Worm (Caenorhabditis elegans) whole organism, L4 larva: ENCODE results near the gene mut-7.

Source experiments
- F26F4.8 ChIP-seq: fragments of 200-800 bp; sonication (Bioruptor generic); conservative IDR thresholded peaks from 2 replicates; pipeline ENCODE4 v1.3.6; 2022; ENCODE audit warnings: missing genetic modification characterization, missing compliant biosample characterization
- T20F7.1 ChIP-seq: fragments of 200-800 bp; sonication (Bioruptor generic); optimal IDR thresholded peaks from 2 replicates; lab custom pipeline; 2018; ENCODE audit warnings: mild to moderate bottlenecking, missing genetic modification characterization, missing compliant biosample characterization
- Y105C5A.15 ChIP-seq: fragments of 200-800 bp; sonication (Bioruptor generic); IDR thresholded peaks from 2 replicates; pipeline ENCODE4 v1.3.6; 2022; ENCODE audit warnings: missing genetic modification characterization, missing compliant biosample characterization
- Y48G9A.11 ChIP-seq: fragments of 200-800 bp; sonication (Bioruptor generic); IDR thresholded peaks from 2 replicates; pipeline ENCODE4 v1.3.6; 2022; ENCODE audit warnings: missing genetic modification reagents, missing genetic modification characterization, missing compliant biosample characterization
- Y75B8A.6 ChIP-seq: fragments of 200-800 bp; sonication (Bioruptor generic); IDR thresholded peaks from 2 replicates; pipeline ENCODE4 v1.3.6; 2022; ENCODE audit warnings: missing genetic modification reagents, missing genetic modification characterization, missing compliant biosample characterization
- ZK546.5 ChIP-seq, 2 experiments: sonication (generic microtip); optimal IDR thresholded peaks; 2 replicates each; lab custom pipeline; 2017; ENCODE audit warnings: missing biosample characterization in 2 of 2, missing genetic modification characterization in 2 of 2
- aly-2 ChIP-seq: sonication (generic microtip); optimal IDR thresholded peaks from 2 replicates; lab custom pipeline; 2018; ENCODE audit warnings: missing biosample characterization, missing genetic modification characterization
- attf-4 ChIP-seq: sonication (generic microtip); optimal IDR thresholded peaks from 3 replicates; lab custom pipeline; 2017; ENCODE audit warnings: missing biosample characterization, missing genetic modification characterization
- ceh-28 ChIP-seq: fragments of 150-350 bp; optimal IDR thresholded peaks from 2 replicates; lab custom pipeline; 2014; ENCODE audit warnings: missing biosample characterization, missing genetic modification reagents, missing genetic modification characterization
- ceh-44 ChIP-seq: fragments of 200-800 bp; sonication (Bioruptor generic); IDR thresholded peaks from 2 replicates; pipeline ENCODE4 v1.3.6; 2022; ENCODE audit warnings: missing genetic modification reagents, missing genetic modification characterization, missing compliant biosample characterization
- ces-1 ChIP-seq: fragments of 150-350 bp; sonication (generic microtip); optimal IDR thresholded peaks from 4 replicates; lab custom pipeline; 2014; ENCODE audit warnings: missing biosample characterization, missing genetic modification reagents, missing genetic modification characterization
- cey-2 ChIP-seq: sonication (generic microtip); optimal IDR thresholded peaks from 3 replicates; lab custom pipeline; 2017; ENCODE audit warnings: missing genetic modification characterization, mild to moderate bottlenecking, missing compliant biosample characterization, antibody characterized with exemption, borderline replicate concordance; ENCODE audit not compliant: insufficient read depth
- ctbp-1 ChIP-seq: fragments of 200-800 bp; sonication (Bioruptor generic); IDR thresholded peaks from 2 replicates; pipeline ENCODE4 v1.3.6; 2022; ENCODE audit warnings: missing genetic modification reagents, missing genetic modification characterization, missing compliant biosample characterization
- daf-16 ChIP-seq, 3 experiments: sonication (generic microtip); optimal IDR thresholded peaks; 2 replicates each; lab custom pipeline; 2016 to 2017; ENCODE audit warnings: missing genetic modification characterization in 3 of 3, missing genetic modification reagents in 3 of 3, mild to moderate bottlenecking in 2 of 3, missing compliant biosample characterization in 2 of 3, missing biosample characterization in 1 of 3, moderate library complexity in 1 of 3
- daf-19 ChIP-seq: fragments of 200-800 bp; sonication (Bioruptor generic); conservative IDR thresholded peaks from 2 replicates; pipeline ENCODE4 v1.3.6; 2022; ENCODE audit warnings: missing genetic modification characterization, missing compliant biosample characterization
- daf-8 ChIP-seq: fragments of 200-800 bp; sonication (Bioruptor generic); IDR thresholded peaks from 2 replicates; pipeline ENCODE4 v1.3.6; 2022; ENCODE audit warnings: missing genetic modification characterization, missing compliant biosample characterization
- dve-1 ChIP-seq: sonication (generic microtip); optimal IDR thresholded peaks from 2 replicates; lab custom pipeline; 2017; ENCODE audit warnings: antibody characterized with exemption, mild to moderate bottlenecking, missing genetic modification characterization, missing compliant biosample characterization; ENCODE audit not compliant: insufficient read depth
- fos-1 ChIP-seq: fragments of 150-350 bp; optimal IDR thresholded peaks from 2 replicates; lab custom pipeline; 2014; ENCODE audit warnings: missing biosample characterization, missing genetic modification characterization
- gei-8 ChIP-seq: fragments of 200-800 bp; sonication (Bioruptor generic); optimal IDR thresholded peaks from 2 replicates; lab custom pipeline; 2018; ENCODE audit warnings: mild to moderate bottlenecking, missing genetic modification characterization, missing compliant biosample characterization
- hif-1 ChIP-seq, 2 experiments: sonication (generic microtip); optimal IDR thresholded peaks; 2 replicates each; lab custom pipeline; 2016 to 2017; ENCODE audit warnings: missing compliant biosample characterization in 2 of 2, missing genetic modification characterization in 2 of 2, missing genetic modification reagents in 2 of 2, missing genotype in 2 of 2, mild to moderate bottlenecking in 1 of 2
- hlh-11 ChIP-seq: fragments of 200-800 bp; sonication (Bioruptor generic); optimal IDR thresholded peaks from 2 replicates; lab custom pipeline; 2018; ENCODE audit warnings: mild to moderate bottlenecking, missing genetic modification characterization, missing compliant biosample characterization
- hmg-1.1 ChIP-seq: fragments of 200-800 bp; sonication (Bioruptor generic); IDR thresholded peaks from 2 replicates; pipeline ENCODE4 v1.3.6; 2022; ENCODE audit warnings: missing genetic modification reagents, missing genetic modification characterization, missing compliant biosample characterization
- lim-7 ChIP-seq: fragments of 200-800 bp; sonication (Bioruptor generic); IDR thresholded peaks from 2 replicates; pipeline ENCODE4 v1.3.6; 2022; ENCODE audit warnings: missing genetic modification characterization, missing compliant biosample characterization
- lin-13 ChIP-seq: fragments of 150-350 bp; optimal IDR thresholded peaks from 2 replicates; lab custom pipeline; 2014; ENCODE audit warnings: missing biosample characterization, missing genetic modification reagents, missing genetic modification characterization
- lin-38 ChIP-seq: fragments of 200-800 bp; sonication (Bioruptor generic); IDR thresholded peaks from 2 replicates; pipeline ENCODE4 v1.3.6; 2022; ENCODE audit warnings: missing genetic modification reagents, missing genetic modification characterization, missing compliant biosample characterization
- mdt-29 ChIP-seq: fragments of 200-800 bp; sonication (Bioruptor generic); IDR thresholded peaks from 2 replicates; pipeline ENCODE4 v1.3.6; 2022; ENCODE audit warnings: missing genetic modification reagents, missing genetic modification characterization, missing compliant biosample characterization
- mep-1 ChIP-seq: fragments of 150-350 bp; sonication (generic microtip); optimal IDR thresholded peaks from 3 replicates; lab custom pipeline; 2014; ENCODE audit warnings: missing biosample characterization, missing genetic modification characterization
- mes-2 ChIP-seq: sonication (generic microtip); optimal IDR thresholded peaks from 2 replicates; lab custom pipeline; 2016; ENCODE audit warnings: missing genotype, mild to moderate bottlenecking, missing genetic modification characterization, missing compliant biosample characterization; ENCODE audit not compliant: poor library complexity, severe bottlenecking
- mxl-2 ChIP-seq: fragments of 200-800 bp; sonication (Bioruptor generic); conservative IDR thresholded peaks from 2 replicates; pipeline ENCODE4 v1.3.6; 2022; ENCODE audit warnings: missing genetic modification reagents, missing genetic modification characterization, missing compliant biosample characterization
- nhr-10 ChIP-seq: fragments of 150-350 bp; optimal IDR thresholded peaks from 2 replicates; lab custom pipeline; 2014; ENCODE audit warnings: missing biosample characterization, missing genetic modification characterization
- nhr-111 ChIP-seq: fragments of 200-800 bp; sonication (Bioruptor generic); optimal IDR thresholded peaks from 2 replicates; lab custom pipeline; 2018; ENCODE audit warnings: mild to moderate bottlenecking, missing genetic modification characterization, missing compliant biosample characterization
- nhr-28 ChIP-seq: fragments of 150-350 bp; optimal IDR thresholded peaks from 2 replicates; lab custom pipeline; 2014; ENCODE audit warnings: missing biosample characterization, missing genetic modification characterization
- nhr-48 ChIP-seq: sonication (generic microtip); optimal IDR thresholded peaks from 2 replicates; lab custom pipeline; 2016; ENCODE audit warnings: mild to moderate bottlenecking, missing genetic modification characterization, missing compliant biosample characterization
- nhr-6 ChIP-seq: fragments of 150-350 bp; optimal IDR thresholded peaks from 2 replicates; lab custom pipeline; 2014; ENCODE audit warnings: missing biosample characterization, missing genetic modification characterization
- nhr-76 ChIP-seq: fragments of 150-350 bp; optimal IDR thresholded peaks from 2 replicates; lab custom pipeline; 2014; ENCODE audit warnings: missing biosample characterization, missing genetic modification characterization
- php-3 ChIP-seq: fragments of 200-800 bp; sonication (Bioruptor generic); IDR thresholded peaks from 2 replicates; pipeline ENCODE4 v1.3.6; 2022; ENCODE audit warnings: missing genetic modification reagents, missing genetic modification characterization, missing compliant biosample characterization
- pqm-1 ChIP-seq: sonication (generic microtip); optimal IDR thresholded peaks from 2 replicates; lab custom pipeline; 2017; ENCODE audit warnings: missing biosample characterization, missing genetic modification characterization
- set-16 ChIP-seq: fragments of 200-800 bp; sonication (Bioruptor generic); IDR thresholded peaks from 2 replicates; pipeline ENCODE4 v1.3.6; 2022; ENCODE audit warnings: missing genetic modification reagents, missing genetic modification characterization, missing compliant biosample characterization
- snpc-1.2 ChIP-seq: fragments of 200-800 bp; sonication (Bioruptor generic); IDR thresholded peaks from 2 replicates; pipeline ENCODE4 v1.3.6; 2022; ENCODE audit warnings: missing genetic modification reagents, missing genetic modification characterization, missing compliant biosample characterization
- spr-1 ChIP-seq: sonication (generic microtip); optimal IDR thresholded peaks from 2 replicates; lab custom pipeline; 2016; ENCODE audit warnings: mild to moderate bottlenecking, missing genetic modification characterization, missing compliant biosample characterization
- spr-3 ChIP-seq: fragments of 200-800 bp; sonication (Bioruptor generic); optimal IDR thresholded peaks from 2 replicates; lab custom pipeline; 2018; ENCODE audit warnings: mild to moderate bottlenecking, missing genetic modification characterization, missing compliant biosample characterization
- unc-130 ChIP-seq: sonication (generic microtip); optimal IDR thresholded peaks from 2 replicates; lab custom pipeline; 2016; ENCODE audit warnings: missing genetic modification reagents, missing genetic modification characterization, missing compliant biosample characterization
- unc-62 ChIP-seq, 3 experiments: fragments of 150-350 bp in 1 of 3; sonication (generic microtip); optimal IDR thresholded peaks in 2 of 3; peaks in 1 of 3; 1 replicate in 1 of 3; 2 replicates in 2 of 3; lab custom pipeline; 2014 to 2017; ENCODE audit warnings: missing biosample characterization in 3 of 3, missing genetic modification characterization in 3 of 3, missing genetic modification reagents in 3 of 3, missing genotype in 1 of 3
- zag-1 ChIP-seq: fragments of 150-350 bp; optimal IDR thresholded peaks from 2 replicates; lab custom pipeline; 2014; ENCODE audit warnings: missing biosample characterization, missing genetic modification characterization
- zfp-2 ChIP-seq: sonication (generic microtip); optimal IDR thresholded peaks from 2 replicates; lab custom pipeline; 2016; ENCODE audit warnings: mild to moderate bottlenecking, missing genetic modification characterization, missing compliant biosample characterization
- zfp-3 ChIP-seq: fragments of 200-800 bp; sonication (Bioruptor generic); conservative IDR thresholded peaks from 2 replicates; pipeline ENCODE4 v1.3.6; 2022; ENCODE audit warnings: missing genetic modification reagents, missing genetic modification characterization, missing compliant biosample characterization
- zip-11 ChIP-seq: fragments of 200-800 bp; sonication (Bioruptor generic); IDR thresholded peaks from 2 replicates; pipeline ENCODE4 v1.3.6; 2022; ENCODE audit warnings: missing genetic modification characterization, missing compliant biosample characterization
- zip-2 ChIP-seq: fragments of 150-350 bp; optimal IDR thresholded peaks from 2 replicates; lab custom pipeline; 2014; ENCODE audit warnings: missing biosample characterization, missing genetic modification characterization
- ztf-7 ChIP-seq: fragments of 150-350 bp; optimal IDR thresholded peaks from 2 replicates; lab custom pipeline; 2014; ENCODE audit warnings: missing biosample characterization, missing genetic modification characterization

mut-7 gene

ce11 chrIII:9546016-9546659 lies 4.0 kb upstream of the mut-7 start, which contains the start of gene unc-16 (continued):
- no peak for TF ChIP-seq daf-19 (GFP tag; lab: Robert Waterston, UW)
- TF ChIP-seq Y75B8A.6, result no peak
- TF ChIP-seq ztf-7 (tag; lab: Kevin White, UChicago), result peak; percentile 38
- TF ChIP-seq fos-1 (tag; lab: Kevin White, UChicago), result no peak
- TF ChIP-seq Y48G9A.11 (GFP tag; lab: Robert Waterston, UW), result no peak
- no peak for TF ChIP-seq unc-130
- peak; percentile 80 for TF ChIP-seq dve-1 (tag; lab: Kevin White, UChicago)
- no peak for TF ChIP-seq zip-2 (tag; lab: Kevin White, UChicago)
- TF ChIP-seq Y105C5A.15 (GFP tag; lab: Robert Waterston, UW), result no peak
- no peak for TF ChIP-seq lim-7
- peak in 1 of 2 experiments; percentile 64 for TF ChIP-seq unc-62 (GFP tag; optimal IDR thresholded peaks at IDR 0.05 in 1 of 2; lab: Kevin White, UChicago)
- no peak for TF ChIP-seq unc-62 (tag; optimal IDR thresholded peaks at IDR 0.05; lab: Kevin White, UChicago)
- TF ChIP-seq nhr-76 (tag; lab: Kevin White, UChicago), result no peak
- TF ChIP-seq nhr-28 (tag; lab: Kevin White, UChicago), result peak; percentile 26
- TF ChIP-seq hlh-11 (tag; lab: Kevin White, UChicago), result peak; percentile 90
- TF ChIP-seq zag-1 (tag; lab: Kevin White, UChicago), result no peak
- TF ChIP-seq mep-1 (tag; lab: Kevin White, UChicago), result peak; percentile 94
- TF ChIP-seq lin-38 (GFP tag; lab: Robert Waterston, UW), result peak; percentile 90
- no peak for TF ChIP-seq snpc-1.2
- 0 out of 2 replicates have a peak, but pooled peaks have one; percentile 16 for TF ChIP-seq set-16 (GFP tag; lab: Robert Waterston, UW)
- no peak for TF ChIP-seq F26F4.8 (GFP tag; lab: Robert Waterston, UW)
- peak; percentile 77 for TF ChIP-seq mxl-2 (GFP tag; lab: Robert Waterston, UW)
- no peak for TF ChIP-seq gei-8 (GFP tag; lab: Kevin White, UChicago)
- TF ChIP-seq ZK546.5 (tag; optimal IDR thresholded peaks at IDR 0.05; lab: Kevin White, UChicago), result peak in 1 of 2 experiments; percentile 9
- TF ChIP-seq aly-2 (tag; lab: Kevin White, UChicago), result no peak
- no peak for TF ChIP-seq nhr-10 (tag; lab: Kevin White, UChicago)
- peak; percentile 21 for TF ChIP-seq zfp-2 (tag; lab: Kevin White, UChicago)
- peak; percentile 30 for TF ChIP-seq pqm-1
- peak; percentile 82 for TF ChIP-seq T20F7.1 (GFP tag; lab: Kevin White, UChicago)
- TF ChIP-seq hmg-1.1 (GFP tag; lab: Robert Waterston, UW), result peak; percentile 93
- peak; percentile 45 for TF ChIP-seq nhr-48 (tag; lab: Kevin White, UChicago)
- peak; percentile 87 for TF ChIP-seq spr-1 (tag; lab: Kevin White, UChicago)
- TF ChIP-seq nhr-111 (GFP tag; lab: Kevin White, UChicago), result no peak
- TF ChIP-seq hif-1 (tag; optimal IDR thresholded peaks at IDR 0.05; lab: Kevin White, UChicago), result peak in 1 of 2 experiments; percentile 65
- TF ChIP-seq ces-1 (GFP tag; lab: Kevin White, UChicago), result no peak
- TF ChIP-seq daf-8 (GFP tag; lab: Robert Waterston, UW), result no peak
- no peak for TF ChIP-seq attf-4 (tag; lab: Kevin White, UChicago)
- no peak for TF ChIP-seq zip-11 (GFP tag; lab: Robert Waterston, UW)
- no peak for TF ChIP-seq php-3 (GFP tag; lab: Robert Waterston, UW)
- TF ChIP-seq mdt-29, result 0 out of 2 replicates have a peak, but pooled peaks have one; percentile 54
- peak; percentile 81 for TF ChIP-seq mes-2 (tag; lab: Kevin White, UChicago)
- TF ChIP-seq ctbp-1 (GFP tag; lab: Robert Waterston, UW), result peak; percentile 68; the same call in 1 of the 2 replicates
- no peak for TF ChIP-seq cey-2 (tag; lab: Kevin White, UChicago)
- TF ChIP-seq ceh-28 (tag; lab: Kevin White, UChicago), result peak; percentile 61
- no peak for TF ChIP-seq spr-3 (GFP tag; lab: Kevin White, UChicago)
- TF ChIP-seq daf-16 (GFP tag; optimal IDR thresholded peaks at IDR 0.05; lab: Kevin White, UChicago), result peak in 1 of 2 experiments; percentile 28
- peak; percentile 79 for TF ChIP-seq daf-16 (tag; optimal IDR thresholded peaks at IDR 0.05; lab: Kevin White, UChicago)
- peak; percentile 36; the same call in 1 of the 2 replicates for TF ChIP-seq ceh-44 (GFP tag; lab: Robert Waterston, UW)
- no peak for TF ChIP-seq zfp-3 (GFP tag; lab: Robert Waterston, UW)
- TF ChIP-seq lin-13 (GFP tag; lab: Kevin White, UChicago), result peak; percentile 59
- peak; percentile 70 for TF ChIP-seq nhr-6 (tag; lab: Kevin White, UChicago)
